Fruit fly (Drosophila melanogaster) whole organism, embryonic: ENCODE data around the gene tinc.

Source experiments
- Ada2b ChIP-seq: fragments of 200-800 bp; sonication (Bioruptor generic); IDR thresholded peaks from 2 replicates; pipeline ENCODE4 v1.3.6; 2022; ENCODE audit warnings: missing biosample characterization, missing genetic modification characterization
- Adf1 ChIP-seq: fragments of 200-800 bp; sonication (Bioruptor generic); IDR thresholded peaks from 2 replicates; pipeline ENCODE4 v1.3.6; 2022; ENCODE audit warnings: missing biosample characterization, missing genetic modification characterization
- Atf-2 ChIP-seq: fragments of 200-800 bp; sonication (Bioruptor generic); optimal IDR thresholded peaks from 2 replicates; lab custom pipeline; 2016; ENCODE audit warnings: missing biosample characterization, missing genetic modification characterization
- Bgb ChIP-seq: fragments of 200-800 bp; sonication (Bioruptor generic); IDR thresholded peaks from 2 replicates; pipeline ENCODE4 v1.3.6; 2022; ENCODE audit warnings: missing biosample characterization, missing genetic modification characterization; ENCODE audit not compliant: partially characterized antibody
- CG1024 ChIP-seq: fragments of 200-800 bp; sonication (Bioruptor generic); IDR thresholded peaks from 2 replicates; pipeline ENCODE4 v1.3.6; 2022; ENCODE audit warnings: missing biosample characterization, missing genetic modification characterization
- CG10543 ChIP-seq: fragments of 200-800 bp; sonication (Bioruptor generic); optimal IDR thresholded peaks from 3 replicates; lab custom pipeline; 2017; ENCODE audit warnings: missing biosample characterization, mild to moderate bottlenecking, missing genetic modification characterization, moderate library complexity
- CG12769 ChIP-seq: fragments of 200-800 bp; sonication (Bioruptor generic); optimal IDR thresholded peaks from 2 replicates; lab custom pipeline; 2019; ENCODE audit warnings: missing biosample characterization, mild to moderate bottlenecking, missing genetic modification characterization, moderate library complexity
- CG12942 ChIP-seq: fragments of 200-800 bp; sonication (Bioruptor generic); optimal IDR thresholded peaks from 3 replicates; lab custom pipeline; 2016; ENCODE audit warnings: missing biosample characterization, missing genetic modification characterization
- CG14050 ChIP-seq: fragments of 200-800 bp; sonication (Bioruptor generic); IDR thresholded peaks from 3 replicates; pipeline ENCODE4 v1.3.6; 2022; ENCODE audit warnings: missing biosample characterization, missing genetic modification characterization
- CG15269 ChIP-seq: fragments of 200-800 bp; sonication (Bioruptor generic); optimal IDR thresholded peaks from 2 replicates; lab custom pipeline; 2018; ENCODE audit warnings: missing biosample characterization, mild to moderate bottlenecking, missing genetic modification characterization, moderate library complexity
- CG30431 ChIP-seq: fragments of 200-800 bp; sonication (Bioruptor generic); optimal IDR thresholded peaks from 2 replicates; lab custom pipeline; 2017; ENCODE audit warnings: missing biosample characterization, missing genetic modification characterization
- CG3726 ChIP-seq: fragments of 200-800 bp; sonication (Bioruptor generic); IDR thresholded peaks from 3 replicates; pipeline ENCODE4, ENCODE4 v1.3.6; 2022; ENCODE audit warnings: missing biosample characterization, missing genetic modification characterization
- CG6791 ChIP-seq: fragments of 200-800 bp; sonication (Bioruptor generic); IDR thresholded peaks from 3 replicates; pipeline ENCODE4 v1.3.6; 2022; ENCODE audit warnings: missing biosample characterization, missing genetic modification characterization; ENCODE audit not compliant: partially characterized antibody
- CG7963 ChIP-seq: fragments of 200-800 bp; sonication (Bioruptor generic); IDR thresholded peaks from 3 replicates; pipeline ENCODE4 v1.3.6; 2022; ENCODE audit warnings: missing biosample characterization, missing genetic modification characterization; ENCODE audit not compliant: partially characterized antibody
- CG8478 ChIP-seq: fragments of >200 bp; optimal IDR thresholded peaks from 2 replicates; lab custom pipeline; 2018
- CG8765 ChIP-seq: fragments of 200-800 bp; sonication (Bioruptor generic); IDR thresholded peaks from 2 replicates; pipeline ENCODE4 v1.3.6; 2022; ENCODE audit warnings: missing biosample characterization, missing genetic modification characterization
- CG9215 ChIP-seq: fragments of 200-800 bp; sonication (Bioruptor generic); IDR thresholded peaks from 2 replicates; pipeline ENCODE4 v1.3.6; 2022; ENCODE audit warnings: missing biosample characterization, missing genetic modification characterization
- Dbx ChIP-seq: fragments of 200-800 bp; sonication (Bioruptor generic); IDR thresholded peaks from 3 replicates; pipeline ENCODE4 v1.3.6; 2022; ENCODE audit warnings: missing biosample characterization, missing genetic modification characterization
- Deaf1 ChIP-seq: fragments of 200-800 bp; optimal IDR thresholded peaks from 3 replicates; lab custom pipeline; 2019; ENCODE audit warnings: missing biosample characterization, mild to moderate bottlenecking, missing genetic modification characterization, moderate library complexity
- Dref ChIP-seq: fragments of 200-800 bp; sonication (Bioruptor generic); IDR thresholded peaks from 2 replicates; pipeline ENCODE4 v1.3.6; 2022; ENCODE audit warnings: missing biosample characterization, missing genetic modification characterization
- Hr39 ChIP-seq: fragments of >200 bp; optimal IDR thresholded peaks from 2 replicates; lab custom pipeline; 2017
- NfI ChIP-seq: fragments of 200-800 bp; sonication (Bioruptor generic); optimal IDR thresholded peaks from 3 replicates; lab custom pipeline; 2018; ENCODE audit warnings: missing biosample characterization, mild to moderate bottlenecking, missing genetic modification characterization, moderate library complexity
- Opbp ChIP-seq: fragments of 200-800 bp; sonication (Bioruptor generic); IDR thresholded peaks from 3 replicates; pipeline ENCODE4 v1.3.6; 2022; ENCODE audit warnings: missing biosample characterization, missing genetic modification characterization; ENCODE audit not compliant: partially characterized antibody
- PHDP ChIP-seq: fragments of 200-800 bp; sonication (Bioruptor generic); optimal IDR thresholded peaks from 3 replicates; lab custom pipeline; 2018; ENCODE audit warnings: missing biosample characterization, mild to moderate bottlenecking, missing genetic modification characterization, moderate library complexity
- Trl ChIP-seq, 3 experiments: fragments of >200 bp in 2 of 3; fragments of 200-800 bp in 1 of 3; sonication (Bioruptor generic) in 1 of 3; optimal IDR thresholded peaks; 2 replicates in 1 of 3; 3 replicates in 2 of 3; lab custom pipeline; 2016 to 2017; ENCODE audit warnings: missing biosample characterization in 1 of 3, missing genetic modification characterization in 1 of 3
- YL-1 ChIP-seq: fragments of 200-800 bp; sonication (Bioruptor generic); optimal IDR thresholded peaks from 3 replicates; lab custom pipeline; 2017; ENCODE audit warnings: missing biosample characterization, mild to moderate bottlenecking, missing genetic modification characterization
- abd-A ChIP-seq: fragments of 200-800 bp; sonication (Bioruptor generic); optimal IDR thresholded peaks from 3 replicates; lab custom pipeline; 2019; ENCODE audit warnings: missing biosample characterization, mild to moderate bottlenecking, missing genetic modification characterization, moderate library complexity
- cg ChIP-seq: fragments of 200-800 bp; sonication (Bioruptor generic); optimal IDR thresholded peaks from 3 replicates; lab custom pipeline; 2019; ENCODE audit warnings: missing biosample characterization, mild to moderate bottlenecking, missing genetic modification characterization, moderate library complexity
- chinmo ChIP-seq: fragments of 200-800 bp; sonication (Bioruptor generic); IDR thresholded peaks from 4 replicates; pipeline ENCODE4 v1.3.6; 2022; ENCODE audit warnings: missing biosample characterization, missing genetic modification characterization; ENCODE audit not compliant: partially characterized antibody
- crol ChIP-seq: fragments of 200-800 bp; sonication (Bioruptor generic); IDR thresholded peaks from 2 replicates; pipeline ENCODE4 v1.3.6; 2022; ENCODE audit warnings: missing biosample characterization, missing genetic modification characterization
- dpn ChIP-seq, 2 experiments: fragments of 200-800 bp; sonication (Bioruptor generic); optimal IDR thresholded peaks; 3 replicates each; lab custom pipeline; 2016; ENCODE audit warnings: missing biosample characterization in 2 of 2, missing genetic modification characterization in 2 of 2
- emc ChIP-seq: fragments of 200-800 bp; sonication (Bioruptor generic); optimal IDR thresholded peaks from 2 replicates; lab custom pipeline; 2016; ENCODE audit warnings: missing biosample characterization, missing genetic modification characterization
- ewg ChIP-seq: fragments of 200-800 bp; sonication (Bioruptor generic); optimal IDR thresholded peaks from 3 replicates; lab custom pipeline; 2017; ENCODE audit warnings: mild to moderate bottlenecking, missing biosample characterization, missing genetic modification reagents, missing genetic modification characterization
- gcm ChIP-seq: fragments of 200-800 bp; sonication (Bioruptor generic); optimal IDR thresholded peaks from 2 replicates; lab custom pipeline; 2019; ENCODE audit warnings: missing biosample characterization, mild to moderate bottlenecking, missing genetic modification characterization, moderate library complexity
- ken ChIP-seq: fragments of 200-800 bp; sonication (Bioruptor generic); IDR thresholded peaks from 3 replicates; pipeline ENCODE4 v1.3.6; 2022; ENCODE audit warnings: missing biosample characterization, missing genetic modification characterization
- onecut ChIP-seq: fragments of 200-800 bp; sonication (Bioruptor generic); IDR thresholded peaks from 2 replicates; pipeline ENCODE4 v1.3.6; 2022; ENCODE audit warnings: missing biosample characterization, missing genetic modification characterization
- pan ChIP-seq, 4 experiments: fragments of >200 bp in 3 of 4; fragments of 200-800 bp in 1 of 4; sonication (Bioruptor generic) in 1 of 4; optimal IDR thresholded peaks in 3 of 4; IDR thresholded peaks in 1 of 4; 2 replicates each; pipeline versions ENCODE4 v1.3.6 to Lab custom; 2017 to 2022; ENCODE audit warnings: missing biosample characterization in 2 of 4, missing genetic modification characterization in 2 of 4, mixed read lengths in 1 of 4
- pros ChIP-seq: fragments of 200-800 bp; sonication (Bioruptor generic); optimal IDR thresholded peaks from 3 replicates; lab custom pipeline; 2019; ENCODE audit warnings: missing biosample characterization, mild to moderate bottlenecking, missing genetic modification characterization, moderate library complexity
- pzg ChIP-seq: fragments of 200-800 bp; sonication (Bioruptor generic); optimal IDR thresholded peaks from 3 replicates; lab custom pipeline; 2018; ENCODE audit warnings: missing biosample characterization, mild to moderate bottlenecking, missing genetic modification characterization, moderate library complexity
- sisA ChIP-seq: fragments of 200-800 bp; sonication (Bioruptor generic); IDR thresholded peaks from 2 replicates; pipeline ENCODE4 v1.3.6; 2022; ENCODE audit warnings: missing biosample characterization, missing genetic modification characterization
- sna ChIP-seq: fragments of 200-800 bp; sonication (Bioruptor generic); IDR thresholded peaks from 2 replicates; pipeline ENCODE4 v1.3.6; 2022; ENCODE audit warnings: missing biosample characterization, missing genetic modification characterization; ENCODE audit not compliant: partially characterized antibody
- tna ChIP-seq: fragments of 200-800 bp; sonication (Bioruptor generic); IDR thresholded peaks from 2 replicates; pipeline ENCODE4 v1.3.6; 2022; ENCODE audit warnings: missing biosample characterization, missing genetic modification characterization; ENCODE audit not compliant: partially characterized antibody

Gene tinc

DNA sequence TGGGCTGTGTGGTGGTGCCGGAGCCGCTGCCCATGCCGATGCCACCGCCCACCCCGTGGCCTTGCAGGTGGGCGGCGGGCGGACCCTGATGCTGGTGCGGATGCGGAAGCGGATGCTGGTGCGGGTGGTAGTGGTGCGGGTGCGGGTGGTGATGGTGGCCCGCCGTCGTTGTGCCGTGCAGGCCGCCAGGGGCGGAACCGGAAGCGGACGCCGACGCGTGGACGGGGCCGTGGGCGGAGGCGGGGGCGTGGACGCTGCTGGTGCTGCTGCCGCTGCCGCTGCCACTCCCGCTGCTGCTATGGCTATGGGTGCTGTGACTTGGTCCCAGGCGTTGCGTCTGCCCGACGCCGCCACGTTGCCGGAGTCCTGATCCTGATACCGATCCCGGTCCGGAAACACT lies 79.7 kb downstream of the tinc start:
- TF ChIP-seq CG8765 (GFP tag; lab: Robert Waterston, UW) = no peak
- TF ChIP-seq CG9215 = 0 out of 2 replicates have a peak, but pooled peaks have one; percentile 9
- 0 out of 2 replicates have a peak, but pooled peaks have one; percentile 13 for TF ChIP-seq Dref (GFP tag; lab: Robert Waterston, UW)
- no peak for TF ChIP-seq YL-1 (GFP tag; lab: Kevin White, UChicago)
- TF ChIP-seq Hr39 = peak; percentile 97
- TF ChIP-seq sisA = 0 out of 2 replicates have a peak, but pooled peaks have one; percentile 20

DNA sequence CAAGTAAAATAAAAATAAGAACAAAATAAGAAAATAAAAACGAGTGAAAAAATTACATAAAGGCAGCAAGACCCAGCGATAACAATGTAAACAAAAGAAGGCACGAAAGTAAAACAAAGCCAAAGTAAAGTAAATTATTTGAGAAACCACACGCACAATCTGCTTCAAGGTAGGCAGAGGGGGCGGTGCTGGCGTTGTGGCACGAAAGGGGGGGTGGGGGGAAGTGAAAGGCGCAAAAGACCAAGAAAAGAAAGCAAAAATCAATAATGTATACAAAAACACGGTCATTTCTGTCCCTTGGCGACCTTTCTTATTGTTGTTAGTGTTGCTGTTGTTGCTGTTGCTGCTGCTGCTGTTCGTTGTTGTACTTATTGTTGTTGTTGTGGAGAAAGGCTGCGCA lies 85.9 kb downstream of the tinc start:
- TF ChIP-seq crol (GFP tag; lab: Robert Waterston, UW) = peak; percentile 60; the same call in 1 of the 2 replicates
- peak; percentile 41 for TF ChIP-seq pros (GFP tag; lab: Kevin White, UChicago)
- peak; percentile 61 for TF ChIP-seq abd-A (tag; lab: Kevin White, UChicago)
- peak; percentile 94 for TF ChIP-seq onecut (GFP tag; lab: Robert Waterston, UW)
- TF ChIP-seq dpn (GFP tag; optimal IDR thresholded peaks at IDR 0.05; lab: Kevin White, UChicago) = no peak
- TF ChIP-seq CG12942 (GFP tag; lab: Kevin White, UChicago) = no peak

DNA sequence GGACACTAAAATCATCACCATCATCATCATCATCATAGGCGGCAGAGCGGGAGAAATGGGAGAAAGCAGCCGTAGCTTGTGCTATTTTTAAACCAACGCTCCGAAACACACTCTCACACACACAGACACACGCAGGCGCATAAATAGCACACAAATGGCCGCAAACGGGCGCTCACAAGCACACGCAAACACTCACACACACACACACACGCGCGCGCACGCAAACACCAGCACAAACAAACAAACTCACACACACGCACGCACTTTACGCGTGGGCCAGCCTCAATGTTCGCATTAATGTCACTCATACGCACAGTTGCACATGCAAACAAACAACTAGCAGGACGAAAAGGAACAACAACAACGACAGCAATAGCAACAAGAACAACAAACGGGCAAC lies 86.5 kb downstream of the tinc start:
- no peak for TF ChIP-seq Ada2b (GFP tag; lab: Robert Waterston, UW)
- no peak for TF ChIP-seq CG1024 (GFP tag; lab: Robert Waterston, UW)
- peak; percentile 98 for TF ChIP-seq Hr39
- peak; percentile 31 for TF ChIP-seq cg (GFP tag; lab: Kevin White, UChicago)
- TF ChIP-seq pan (optimal IDR thresholded peaks at IDR 0.05; lab: Kevin White, UChicago) = no peak
- TF ChIP-seq pan (GFP tag; optimal IDR thresholded peaks at IDR 0.05 in 1 of 2, IDR thresholded peaks at IDR 0.05 in 1 of 2) = peak in 1 of 2 experiments; percentile 34
- peak; percentile 15 for TF ChIP-seq ewg
- peak; percentile 2 to 66 for TF ChIP-seq Trl (optimal IDR thresholded peaks at IDR 0.05; lab: Kevin White, UChicago)
- TF ChIP-seq Trl (GFP tag; optimal IDR thresholded peaks at IDR 0.05; lab: Kevin White, UChicago) = no peak

DNA sequence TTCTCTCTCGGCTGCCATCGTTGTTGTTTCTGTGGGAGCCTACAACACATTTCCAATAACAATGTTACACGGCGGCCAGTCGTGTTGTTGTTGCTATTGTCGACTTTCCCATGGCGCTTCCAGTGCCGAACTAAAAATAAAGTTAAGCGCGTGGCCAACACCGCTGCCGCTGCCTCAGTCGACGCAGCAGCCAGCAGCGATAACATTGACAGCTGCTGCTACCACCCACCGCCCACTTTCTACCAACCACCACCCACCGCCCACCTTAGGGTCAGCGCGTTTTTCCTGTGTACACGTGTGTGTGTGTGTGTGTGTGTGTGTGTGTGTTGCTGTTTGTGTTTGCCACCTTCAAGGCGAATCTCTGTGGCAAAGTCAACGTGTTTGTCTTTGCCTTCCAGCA lies 89.7 kb downstream of the tinc start:
- TF ChIP-seq abd-A (tag; lab: Kevin White, UChicago) = peak; percentile 25
- 0 out of 3 replicates have a peak, but pooled peaks have one; percentile 16 for TF ChIP-seq Dbx
- TF ChIP-seq CG3726 (GFP tag; lab: Robert Waterston, UW) = no peak
- TF ChIP-seq Deaf1 (tag; lab: Kevin White, UChicago) = peak; percentile 32
- peak; percentile 92 for TF ChIP-seq Adf1 (GFP tag; lab: Robert Waterston, UW)
- no peak for TF ChIP-seq NfI (GFP tag; lab: Kevin White, UChicago)
- no peak for TF ChIP-seq emc (GFP tag; lab: Kevin White, UChicago)
- TF ChIP-seq cg (GFP tag; lab: Kevin White, UChicago) = peak; percentile 28

DNA sequence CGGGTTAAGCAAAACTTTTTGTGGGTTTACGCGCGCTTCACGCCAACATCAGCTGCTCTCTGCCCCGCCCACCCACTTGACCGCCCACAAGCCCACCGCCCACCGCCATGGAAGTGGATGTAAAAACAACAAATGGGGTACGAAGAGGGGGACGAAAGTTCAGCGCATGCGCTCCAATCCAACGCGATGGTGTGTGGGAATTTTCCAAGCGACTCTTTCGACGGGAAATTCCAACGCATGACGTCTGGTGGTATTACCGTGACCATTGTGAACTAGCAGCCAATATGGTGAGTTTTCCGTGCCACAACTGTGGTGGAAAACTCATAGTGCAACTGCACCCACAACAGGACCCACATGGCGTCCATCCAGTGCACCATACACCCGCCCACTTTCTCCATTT lies 90.9 kb downstream of the tinc start:
- TF ChIP-seq CG30431 (no peak), CG12769 (tag; lab: Kevin White, UChicago) (no peak), CG14050 (GFP tag; lab: Robert Waterston, UW) (no peak), ewg (peak; percentile 90), sna (no peak), gcm (GFP tag; lab: Kevin White, UChicago) (no peak), chinmo (0 out of 4 replicates have a peak, but pooled peaks have one; percentile 23), PHDP (no peak), Bgb (GFP tag; lab: Robert Waterston, UW) (peak; percentile 45; the same call in 1 of the 2 replicates), Opbp (peak; percentile 55; the same call in 2 of the 3 replicates), CG10543 (GFP tag; lab: Kevin White, UChicago) (no peak), CG6791 (GFP tag; lab: Robert Waterston, UW) (peak; percentile 56; the same call in 1 of the 3 replicates), pzg (no peak), tna (GFP tag; lab: Robert Waterston, UW) (0 out of 2 replicates have a peak, but pooled peaks have one; percentile 11), Atf-2 (GFP tag; lab: Kevin White, UChicago) (no peak), CG15269 (tag; lab: Kevin White, UChicago) (no peak), ken (GFP tag; lab: Robert Waterston, UW) (no peak), CG8478 (peak; percentile 41), CG7963 (GFP tag; lab: Robert Waterston, UW) (peak; percentile 48; the same call in 2 of the 3 replicates), Ada2b (GFP tag; lab: Robert Waterston, UW) (no peak)
